Fruit fly (Drosophila melanogaster): ENCODE measurements around the gene mip130.

The mip130 gene

DNA sequence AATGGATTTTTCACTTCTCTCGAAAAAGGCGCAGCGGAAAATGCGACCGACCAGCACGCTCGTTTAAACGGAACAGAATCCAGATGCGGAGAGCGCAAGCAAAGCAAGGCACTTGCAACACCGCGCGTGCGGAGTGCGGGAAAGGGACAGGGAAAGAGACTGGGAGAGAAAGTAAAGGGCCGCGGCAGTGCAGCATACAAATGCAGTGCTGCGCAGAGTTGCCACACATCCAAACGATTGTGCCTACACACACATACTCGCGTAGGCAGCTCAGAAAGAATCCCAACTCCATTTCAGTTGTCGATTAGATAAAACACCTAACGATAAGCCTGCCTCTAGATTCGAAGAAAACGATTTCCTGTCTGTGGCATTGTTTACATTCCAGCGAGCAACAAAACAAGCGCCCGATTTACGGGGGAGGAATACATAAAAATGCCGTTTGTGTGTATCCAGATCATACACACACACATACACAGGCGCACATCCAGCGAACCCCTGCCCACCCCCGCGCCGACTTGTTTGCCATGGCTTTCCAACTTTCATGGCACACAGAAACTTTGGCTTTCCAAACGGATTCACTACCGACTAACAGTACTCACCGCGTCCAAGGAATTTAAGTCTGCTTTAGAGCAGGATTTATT, 8.5 kb upstream of the mip130 start (continued):
- peak; percentile 88 for TF ChIP-seq cg (GFP tag; optimal IDR thresholded peaks at IDR 0.05)
- no peak for TF ChIP-seq CG10462 (GFP tag; optimal IDR thresholded peaks at IDR 0.05)
- TF ChIP-seq CG10431 (GFP tag; optimal IDR thresholded peaks at IDR 0.05), result no peak
- no peak for TF ChIP-seq Mad (GFP tag; optimal IDR thresholded peaks at IDR 0.05)
- no peak for TF ChIP-seq yki (optimal IDR thresholded peaks at IDR 0.05)
- no peak for TF ChIP-seq odd (GFP tag; optimal IDR thresholded peaks at IDR 0.05)
- no peak for TF ChIP-seq NK7.1 (GFP tag; optimal IDR thresholded peaks at IDR 0.05)
- no peak for TF ChIP-seq CG7556 (GFP tag; optimal IDR thresholded peaks at IDR 0.05)
- peak; percentile 16 for TF ChIP-seq pzg (GFP tag; optimal IDR thresholded peaks at IDR 0.05)
- no peak for TF ChIP-seq CG10147 (GFP tag; optimal IDR thresholded peaks at IDR 0.05)
- no peak for TF ChIP-seq CG9817 (tag; optimal IDR thresholded peaks at IDR 0.05)
- TF ChIP-seq CG6654 (GFP tag; optimal IDR thresholded peaks at IDR 0.05), result no peak
- no peak for TF ChIP-seq dysf (GFP tag; IDR thresholded peaks at IDR 0.05)
- TF ChIP-seq lbe (GFP tag; optimal IDR thresholded peaks at IDR 0.05), result no peak
- TF ChIP-seq CG11723 (GFP tag; optimal IDR thresholded peaks at IDR 0.05), result no peak
- no peak for TF ChIP-seq Jarid2 (GFP tag; optimal IDR thresholded peaks at IDR 0.05)
- no peak for TF ChIP-seq D19A (tag; optimal IDR thresholded peaks at IDR 0.05)
- no peak for TF ChIP-seq CG13123 (GFP tag; optimal IDR thresholded peaks at IDR 0.05)
- TF ChIP-seq seq (GFP tag; IDR thresholded peaks at IDR 0.05), result no peak
- no peak for TF ChIP-seq bab2 (GFP tag; optimal IDR thresholded peaks at IDR 0.05)
- TF ChIP-seq HmgD (GFP tag; optimal IDR thresholded peaks at IDR 0.05), result peak; percentile 1
- TF ChIP-seq tna (GFP tag; IDR thresholded peaks at IDR 0.05; ENCODE audit: partially characterized antibody), result no peak
- TF ChIP-seq slp2 (GFP tag; optimal IDR thresholded peaks at IDR 0.05), result no peak
- TF ChIP-seq CG15514 (GFP tag; optimal IDR thresholded peaks at IDR 0.05), result no peak
- no peak for TF ChIP-seq bbx (GFP tag; IDR thresholded peaks at IDR 0.05; ENCODE audit: partially characterized antibody)
- no peak for TF ChIP-seq CG11560 (tag; IDR thresholded peaks at IDR 0.05)
- TF ChIP-seq chinmo (GFP tag; IDR thresholded peaks at IDR 0.05; ENCODE audit: partially characterized antibody), result 0 out of 4 replicates have a peak, but pooled peaks have one; percentile 60
- TF ChIP-seq CG8478 (optimal IDR thresholded peaks at IDR 0.05), result peak; percentile 80
- TF ChIP-seq ssp (GFP tag; IDR thresholded peaks at IDR 0.05), result no peak
- no peak for TF ChIP-seq CG10543 (GFP tag; optimal IDR thresholded peaks at IDR 0.05)
- no peak for TF ChIP-seq CG12104 (GFP tag; optimal IDR thresholded peaks at IDR 0.05)
- no peak for TF ChIP-seq mld (GFP tag; IDR thresholded peaks at IDR 0.05; ENCODE audit: partially characterized antibody)
- TF ChIP-seq CG4854 (GFP tag; optimal IDR thresholded peaks at IDR 0.05), result no peak
- TF ChIP-seq CG16779 (GFP tag; IDR thresholded peaks at IDR 0.05), result no peak
- TF ChIP-seq unpg (GFP tag; optimal IDR thresholded peaks at IDR 0.05), result no peak
- no peak for TF ChIP-seq cad (GFP tag; optimal IDR thresholded peaks at IDR 0.05)
- TF ChIP-seq fu2 (GFP tag; optimal IDR thresholded peaks at IDR 0.05), result no peak
- no peak for TF ChIP-seq amos (GFP tag; IDR thresholded peaks at IDR 0.05; ENCODE audit: partially characterized antibody)
- peak; percentile 21 for TF ChIP-seq CG8359 (GFP tag; optimal IDR thresholded peaks at IDR 0.05; ENCODE audit: borderline replicate concordance)
- no peak for TF ChIP-seq Doc3 (GFP tag; IDR thresholded peaks at IDR 0.05; ENCODE audit: partially characterized antibody)
- TF ChIP-seq Stat92E (GFP tag; optimal IDR thresholded peaks at IDR 0.05), result peak in 1 of 3 experiments; percentile 61
- TF ChIP-seq CG32767 (GFP tag; IDR thresholded peaks at IDR 0.05), result peak; percentile 94
- peak; percentile 40; the same call in 1 of the 2 replicates for TF ChIP-seq unc-4 (GFP tag; IDR thresholded peaks at IDR 0.05; ENCODE audit: partially characterized antibody)
- TF ChIP-seq CG34224 (GFP tag; IDR thresholded peaks at IDR 0.05; ENCODE audit: partially characterized antibody), result no peak
- no peak for TF ChIP-seq ro (GFP tag; IDR thresholded peaks at IDR 0.05)
- no peak; the same call in 2 of the 3 replicates for TF ChIP-seq CG34422 (GFP tag; IDR thresholded peaks at IDR 0.05)
- TF ChIP-seq Fer3 (tag; optimal IDR thresholded peaks at IDR 0.05), result no peak
- no peak for TF ChIP-seq Oli (tag; optimal IDR thresholded peaks at IDR 0.05)
- TF ChIP-seq Pdp1 (GFP tag; optimal IDR thresholded peaks at IDR 0.05), result no peak
